Worm (Caenorhabditis elegans): ENCODE measurements around the gene flr-4.

ce11 chrX:15107747-15108252, 18.6 kb downstream of the flr-4 start, which contains the start of gene mlt-9:
- no peak for TF ChIP-seq unc-55 (GFP tag; optimal IDR thresholded peaks at IDR 0.05)
- no peak for TF ChIP-seq nhr-232 (tag; optimal IDR thresholded peaks at IDR 0.05)
- no peak for TF ChIP-seq tbx-2 (tag; optimal IDR thresholded peaks at IDR 0.05)
- no peak for TF ChIP-seq nhr-11 (tag; optimal IDR thresholded peaks at IDR 0.05)
- no peak for TF ChIP-seq rnt-1 (tag; optimal IDR thresholded peaks at IDR 0.05)
- no peak for TF ChIP-seq ceh-34 (tag; optimal IDR thresholded peaks at IDR 0.05)
- no peak for TF ChIP-seq unc-3 (GFP tag; conservative IDR thresholded peaks at IDR 0.05)
- no peak for TF ChIP-seq unc-3 (tag; optimal IDR thresholded peaks at IDR 0.05)
- TF ChIP-seq ama-1 (optimal IDR thresholded peaks at IDR 0.05): no peak
- TF ChIP-seq lin-11 (tag; optimal IDR thresholded peaks at IDR 0.05): no peak
- TF ChIP-seq sox-4 (tag; optimal IDR thresholded peaks at IDR 0.05): no peak
- no peak for TF ChIP-seq pha-4 (tag; optimal IDR thresholded peaks at IDR 0.05)
- peak; percentile 4 for TF ChIP-seq fkh-6 (tag; optimal IDR thresholded peaks at IDR 0.05)
- TF ChIP-seq ceh-24 (tag; optimal IDR thresholded peaks at IDR 0.05): no peak
- TF ChIP-seq ztf-16 (tag; optimal IDR thresholded peaks at IDR 0.05): no peak

Data from whole organism, late embryonic.